Worm (Caenorhabditis elegans) whole organism, midembryonic: ENCODE measurements around the gene rnp-7.

Experiments used
- klf-2 ChIP-seq: fragments of 200-800 bp; sonication (Bioruptor generic); conservative IDR thresholded peaks from 2 replicates; pipeline ENCODE4 v1.3.6; 2022; ENCODE audit warnings: missing genetic modification reagents, missing genetic modification characterization, missing compliant biosample characterization
- ztf-29 ChIP-seq: fragments of 200-800 bp; sonication (Bioruptor generic); IDR thresholded peaks from 2 replicates; pipeline ENCODE4 v1.3.6; 2022; ENCODE audit warnings: missing genetic modification reagents, missing genetic modification characterization, missing compliant biosample characterization

ce11 chrIII:7209721-7210120 lies 48.8 kb upstream of the rnp-7 start, which contains the start of gene R151.2:
- no peak for TF ChIP-seq klf-2 (GFP tag; lab: Robert Waterston, UW)
- TF ChIP-seq ztf-29 (GFP tag; lab: Robert Waterston, UW) = no peak
